Fruit fly (Drosophila melanogaster) whole organism, prepupa: Measurements from ENCODE around the gene Obp28a.

Experiments
- CG4318 ChIP-seq: fragments of 200-800 bp; sonication (Bioruptor generic); optimal IDR thresholded peaks from 3 replicates; lab custom pipeline; 2017; ENCODE audit warnings: missing biosample characterization, mild to moderate bottlenecking, missing genetic modification characterization
- CG9139 ChIP-seq: fragments of 200-800 bp; sonication (Bioruptor generic); optimal IDR thresholded peaks from 3 replicates; lab custom pipeline; 2017; ENCODE audit warnings: missing biosample characterization, mild to moderate bottlenecking, missing genetic modification characterization
- Hr39 ChIP-seq: fragments of 200-800 bp; sonication (Bioruptor generic); optimal IDR thresholded peaks from 2 replicates; lab custom pipeline; 2016; ENCODE audit warnings: missing biosample characterization, missing genetic modification characterization
- cyc ChIP-seq: fragments of 200-800 bp; sonication (Bioruptor generic); optimal IDR thresholded peaks from 3 replicates; lab custom pipeline; 2016; ENCODE audit warnings: missing biosample characterization, missing genetic modification characterization
- pdm3 ChIP-seq: fragments of 200-800 bp; sonication (Bioruptor generic); optimal IDR thresholded peaks from 3 replicates; lab custom pipeline; 2016; ENCODE audit warnings: missing biosample characterization, missing genetic modification characterization
- topi ChIP-seq: fragments of 200-800 bp; sonication (Bioruptor generic); optimal IDR thresholded peaks from 3 replicates; lab custom pipeline; 2016; ENCODE audit warnings: missing biosample characterization, missing genetic modification characterization

- no peak for TF ChIP-seq pdm3 (GFP tag; lab: Kevin White, UChicago)
- TF ChIP-seq Hr39: no peak
- no peak for TF ChIP-seq topi
- TF ChIP-seq cyc (GFP tag; lab: Kevin White, UChicago): no peak
- TF ChIP-seq CG4318 (GFP tag; lab: Kevin White, UChicago): no peak
- TF ChIP-seq CG9139: no peak
Observed at dm6 chr2L:7515396-7515795, 18.2 kb upstream of the Obp28a start.
